Worm (Caenorhabditis elegans) whole organism, dauer: ENCODE measurements around the gene F48G7.12.

ENCODE experiments used
- unc-62 ChIP-seq: sonication (generic microtip); optimal IDR thresholded peaks from 2 replicates; lab custom pipeline; 2017; ENCODE audit warnings: missing biosample characterization, missing genetic modification reagents, missing genetic modification characterization

The F48G7.12 gene

DNA sequence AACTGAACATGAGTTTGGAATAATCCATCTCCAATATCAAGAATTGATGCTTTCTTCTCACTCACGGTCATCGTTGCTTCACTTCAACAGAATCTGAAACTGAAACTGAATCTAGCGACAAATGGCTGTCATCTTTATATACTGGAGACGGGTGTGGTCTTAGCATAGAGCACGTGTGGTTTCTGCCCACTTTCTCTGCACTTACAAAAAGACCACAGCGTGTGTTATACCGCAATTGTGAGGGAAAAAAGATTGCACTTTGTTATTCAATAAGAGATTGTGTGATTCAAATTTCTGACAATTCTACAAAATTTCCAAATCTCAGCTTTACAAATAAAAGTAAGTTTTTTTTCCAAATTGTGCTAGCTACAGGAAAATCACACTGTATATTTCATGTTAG, at the start of gene F48G7.12:
Gene F48G7.12 (minus strand): TSS at position 101 of the 400 bp plus-strand sequence.
- TF ChIP-seq unc-62 (GFP tag; lab: Kevin White, UChicago), result no peak

DNA sequence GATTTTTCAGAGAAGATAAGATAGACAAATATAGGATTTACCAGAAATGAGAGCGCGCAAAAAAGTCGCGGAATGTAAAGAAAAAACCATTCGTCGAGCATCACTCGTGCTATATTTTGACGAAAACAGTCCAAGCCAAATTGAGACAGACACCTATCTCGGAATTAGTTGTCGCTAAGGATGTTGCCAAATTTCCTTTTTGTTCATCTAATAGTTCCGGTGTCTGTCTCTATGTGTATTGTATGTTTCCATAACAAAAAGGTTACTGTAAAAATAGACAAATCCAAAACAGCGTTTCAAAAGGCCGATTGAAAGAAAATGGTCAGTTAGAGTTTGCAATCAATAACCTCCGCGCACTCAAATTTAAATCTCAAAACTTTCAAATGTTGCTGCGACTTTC, 48.6 kb upstream of the F48G7.12 start, which contains the start of gene srj-53:
Gene srj-53 (minus strand): TSS at position 101 of the 400 bp plus-strand sequence.
- TF ChIP-seq unc-62 (GFP tag; lab: Kevin White, UChicago), result no peak

DNA sequence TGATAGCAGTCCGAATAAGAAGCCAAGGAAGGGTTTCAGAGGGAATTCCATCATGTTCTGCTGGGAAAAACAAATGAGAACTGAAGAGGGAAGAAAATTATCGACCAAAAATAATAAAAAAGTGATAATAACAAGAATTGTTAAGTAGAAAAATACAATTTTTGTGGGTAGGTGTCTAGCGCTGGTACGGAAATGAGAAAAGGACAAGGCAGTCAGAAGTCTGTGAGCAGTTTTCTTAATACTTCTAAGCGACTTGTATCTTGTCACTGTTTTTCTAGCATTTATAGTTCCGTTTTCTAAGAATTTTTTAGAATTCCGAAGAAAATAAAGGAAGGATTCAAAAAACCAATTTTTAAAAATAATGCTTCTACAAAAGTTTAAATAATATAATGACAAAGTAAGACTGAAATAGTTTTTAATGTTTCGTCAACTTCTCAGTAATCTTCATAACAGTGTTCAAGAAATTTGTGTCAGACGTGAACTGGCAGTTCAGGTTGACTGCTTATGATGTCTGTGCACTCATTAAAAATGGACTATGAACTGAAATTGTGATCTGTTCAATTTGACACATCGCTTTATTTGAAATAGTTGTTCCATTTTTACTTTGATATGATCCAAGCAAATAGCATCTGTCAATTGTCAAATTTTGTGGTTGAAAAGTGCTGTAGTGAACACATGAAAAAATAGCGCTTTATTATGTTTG, 46.8 kb upstream of the F48G7.12 start, which contains the start of gene srx-4:
Gene srx-4 (minus strand): TSS at position 51 of the 703 bp plus-strand sequence.
- TF ChIP-seq unc-62 (GFP tag; lab: Kevin White, UChicago), result no peak

DNA sequence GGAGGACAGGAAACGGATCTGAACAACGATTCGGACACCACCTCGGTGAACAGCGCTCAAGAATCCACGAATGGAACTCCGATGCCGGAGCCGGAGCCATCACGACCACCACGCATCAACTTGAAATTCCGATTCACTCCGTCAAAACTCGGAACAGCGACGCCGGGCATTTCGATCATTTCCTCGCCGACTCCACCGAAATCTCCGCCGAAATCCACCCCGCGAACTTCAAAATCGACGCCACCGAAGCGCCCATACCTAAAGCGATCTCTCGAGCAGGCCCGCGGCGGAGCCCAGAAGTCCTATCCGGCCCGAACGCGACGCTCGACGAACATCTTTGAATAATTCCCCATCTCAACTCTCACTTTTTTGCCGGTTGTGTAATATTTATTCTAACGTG, 43.5 kb upstream of the F48G7.12 start:
- TF ChIP-seq unc-62 (GFP tag; lab: Kevin White, UChicago), result no peak

DNA sequence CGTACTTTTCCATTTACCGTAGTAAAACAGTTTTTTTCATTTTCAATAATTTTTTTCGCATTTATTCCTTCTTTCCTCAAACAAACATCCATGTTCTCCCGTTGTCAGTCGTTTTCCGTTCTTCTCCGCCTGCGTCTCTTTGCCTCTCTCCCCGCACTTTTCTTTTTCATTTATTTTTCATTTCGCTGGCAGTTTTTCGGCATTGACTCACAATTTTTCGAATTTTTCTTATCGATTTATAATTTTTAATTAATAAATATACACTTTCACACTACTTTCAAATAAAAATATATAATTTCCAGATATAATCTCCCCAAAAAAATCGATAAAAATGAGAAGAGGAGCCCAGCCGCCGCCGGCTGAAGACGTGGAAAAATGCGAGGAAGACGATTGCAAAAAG, 41.4 kb upstream of the F48G7.12 start, which contains the start of gene H25P19.1:
Gene H25P19.1 (plus strand): TSS at position 301 of the 400 bp plus-strand sequence.
- TF ChIP-seq unc-62 (GFP tag; lab: Kevin White, UChicago), result no peak

DNA sequence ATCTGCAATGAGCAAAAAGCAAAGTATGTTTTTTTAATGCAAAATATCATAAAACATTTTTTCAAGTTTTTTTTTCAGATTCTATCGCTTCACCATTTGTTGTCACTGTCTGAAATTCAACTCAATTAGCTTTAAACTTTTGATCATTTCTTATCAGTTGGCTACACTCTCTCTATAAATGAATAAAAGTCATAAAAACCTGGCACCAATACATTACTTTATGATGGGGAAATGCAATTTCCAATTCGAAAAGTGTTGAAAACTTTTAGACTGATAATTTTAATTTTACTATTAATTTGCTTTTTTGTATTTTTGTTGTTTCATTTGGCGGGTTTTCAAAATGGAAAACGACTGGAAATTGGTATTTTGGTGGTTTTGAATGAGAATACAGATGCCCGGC, 37.8 kb upstream of the F48G7.12 start, which contains the start of gene F31F4.1:
Gene F31F4.1 (plus strand): TSS at position 203 of the 400 bp plus-strand sequence.
- no peak for TF ChIP-seq unc-62 (GFP tag; lab: Kevin White, UChicago)

DNA sequence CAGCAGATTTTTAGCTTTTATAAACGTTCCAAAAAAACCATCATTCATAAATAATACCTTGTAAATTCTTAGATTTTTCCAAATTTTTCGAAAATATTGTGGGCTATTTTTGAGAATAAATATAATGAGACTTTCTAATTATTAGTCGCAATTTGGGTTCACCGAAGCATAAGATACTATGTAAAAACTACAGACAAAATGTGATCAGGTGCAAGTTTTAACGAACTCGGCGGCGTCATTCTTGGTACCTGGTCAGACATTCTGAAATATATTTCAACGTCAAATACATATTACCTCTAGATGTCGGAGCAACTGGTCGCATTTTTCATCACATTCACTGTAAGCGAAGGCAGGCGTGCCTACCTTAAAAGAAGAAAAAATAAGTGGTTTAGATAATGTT, 36.0 kb upstream of the F48G7.12 start, which contains the start of gene srx-23:
Gene srx-23 (plus strand): TSS at position 301 of the 400 bp plus-strand sequence.
- no peak for TF ChIP-seq unc-62 (GFP tag; lab: Kevin White, UChicago)

DNA sequence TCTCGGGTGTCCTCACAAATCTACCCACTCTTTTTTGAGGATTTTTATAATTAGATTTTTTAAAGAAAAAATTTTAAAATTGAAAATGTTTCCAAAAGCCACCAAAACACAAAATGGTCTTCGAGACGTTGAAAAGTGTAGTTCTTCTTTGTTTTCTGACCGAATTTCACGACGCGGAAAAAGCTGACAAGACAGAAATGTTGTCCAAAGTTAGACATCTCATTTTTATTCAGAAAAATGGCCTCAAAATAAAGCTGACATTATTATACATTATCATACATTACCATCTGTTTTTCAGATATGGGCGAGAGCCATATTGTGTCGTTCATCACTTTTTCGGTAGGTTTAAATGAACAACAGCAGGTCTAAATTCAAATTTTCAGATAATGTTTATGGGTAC, 33.6 kb upstream of the F48G7.12 start, which contains the start of gene srx-22:
Gene srx-22 (plus strand): TSS at position 301 of the 400 bp plus-strand sequence.
- TF ChIP-seq unc-62 (GFP tag; lab: Kevin White, UChicago), result no peak

DNA sequence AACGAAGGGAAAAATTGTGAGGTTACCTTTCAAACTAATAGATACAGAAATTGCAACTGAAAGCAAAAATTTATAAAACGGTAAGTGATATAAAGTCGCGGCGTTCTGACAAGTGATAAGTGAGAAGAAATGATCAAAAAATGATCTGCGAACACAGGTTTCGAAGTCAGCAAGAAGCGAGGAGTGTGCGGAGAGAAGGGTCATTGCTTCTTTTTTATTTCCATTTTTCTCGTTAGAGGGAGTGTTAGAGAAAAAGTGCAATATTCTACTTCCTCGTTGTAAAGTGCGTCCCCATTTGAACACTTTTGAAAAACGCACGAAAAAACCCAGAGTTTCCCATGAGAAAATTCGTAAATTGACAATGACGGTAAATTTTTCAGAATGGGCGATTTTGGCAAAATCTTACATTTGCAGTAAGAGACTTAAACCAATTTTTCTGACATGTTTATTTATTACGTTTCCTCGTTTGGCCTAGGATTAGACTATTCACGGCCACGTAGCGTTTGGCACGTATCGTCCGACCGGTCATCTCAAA, 30.6 kb upstream of the F48G7.12 start, which contains the start of the genes fbxa-72 and srx-21:
Gene fbxa-72 (minus strand): TSS at position 204 of the 535 bp plus-strand sequence.
Gene srx-21 (plus strand): TSS at position 485 of the 535 bp plus-strand sequence.
- TF ChIP-seq unc-62 (GFP tag; lab: Kevin White, UChicago), result no peak

DNA sequence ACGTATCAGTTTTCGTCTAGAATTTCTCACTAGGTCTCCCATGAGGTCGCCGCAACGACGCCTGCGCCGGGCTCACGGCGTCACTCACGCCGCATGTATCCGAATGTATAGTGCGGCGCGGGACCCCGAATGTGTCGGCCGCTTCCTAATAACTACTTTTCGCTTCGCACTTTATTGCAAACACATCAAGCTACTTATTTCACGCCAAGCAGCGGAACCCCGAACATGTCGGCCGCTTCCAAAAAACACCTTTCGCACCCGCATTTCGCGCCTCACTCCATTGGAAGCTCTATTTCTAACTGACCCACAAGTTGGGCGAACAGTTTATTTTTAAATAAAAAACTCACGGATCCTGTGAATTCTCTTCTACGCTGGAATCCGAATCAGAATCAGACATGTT, 30.1 kb upstream of the F48G7.12 start:
- TF ChIP-seq unc-62 (GFP tag; lab: Kevin White, UChicago), result no peak

DNA sequence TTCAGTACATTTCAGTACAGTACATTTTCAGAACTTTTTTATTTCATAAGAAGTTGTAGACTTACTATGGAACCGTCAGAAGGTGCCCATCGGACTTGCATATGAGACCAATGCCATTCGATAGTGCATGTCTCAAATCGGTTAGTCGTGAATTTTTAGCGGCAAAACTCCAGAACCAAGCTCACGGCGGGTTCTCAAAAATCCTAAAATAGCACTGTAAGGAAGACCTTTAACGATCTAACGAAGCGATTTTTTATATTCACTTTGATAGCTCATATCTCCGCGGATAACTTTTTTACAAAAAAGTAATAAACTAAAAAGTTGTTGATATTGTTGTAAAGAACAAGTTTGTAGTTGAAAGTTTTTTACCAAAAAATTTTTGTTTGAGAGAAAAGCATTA, 28.2 kb upstream of the F48G7.12 start, which contains the start of gene sru-25:
Gene sru-25 (minus strand): TSS at position 101 of the 400 bp plus-strand sequence.
- TF ChIP-seq unc-62 (GFP tag; lab: Kevin White, UChicago), result no peak

DNA sequence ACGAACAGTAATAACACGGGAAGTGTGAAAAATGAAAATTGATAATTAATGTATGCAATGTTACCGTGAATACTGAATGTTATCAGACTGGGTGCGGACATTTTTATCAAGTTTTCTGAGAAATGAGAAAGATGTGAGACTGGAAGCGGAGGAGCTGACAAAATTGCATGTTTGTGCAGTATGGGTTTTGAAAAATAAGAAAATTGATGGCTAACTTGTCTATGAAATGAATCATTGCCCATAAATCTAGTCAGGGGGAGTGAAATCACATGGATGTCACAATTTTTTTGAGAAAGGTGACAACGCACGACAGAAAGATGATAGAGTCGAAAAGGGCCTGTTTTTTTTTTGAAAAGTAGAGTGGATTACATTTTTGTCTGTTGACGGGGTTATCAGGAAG, 25.3 kb upstream of the F48G7.12 start, which contains the start of gene sru-24:
Gene sru-24 (minus strand): TSS at position 101 of the 400 bp plus-strand sequence.
- TF ChIP-seq unc-62 (GFP tag; lab: Kevin White, UChicago), result no peak

DNA sequence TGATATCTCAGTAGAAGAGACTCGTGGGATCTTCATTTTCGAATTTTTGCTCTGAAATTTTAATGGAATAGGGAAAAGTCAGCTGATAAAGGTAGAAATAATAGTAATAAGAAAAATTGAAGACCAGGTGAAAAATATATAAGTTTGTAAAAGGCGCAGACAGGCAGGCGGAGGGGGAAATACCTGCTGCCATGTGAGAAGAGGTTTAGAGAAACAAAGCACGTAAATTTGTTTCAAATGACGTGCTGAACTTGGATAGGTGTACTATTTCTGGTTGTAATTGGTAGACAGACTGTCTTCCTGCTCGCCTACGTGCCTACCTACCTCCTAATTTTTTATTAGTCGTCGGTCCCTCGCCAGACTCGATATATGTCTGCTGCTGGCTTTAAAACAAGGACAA, 21.4 kb upstream of the F48G7.12 start, which contains the start of gene nhr-180:
Gene nhr-180 (minus strand): TSS at position 52 of the 400 bp plus-strand sequence.
- TF ChIP-seq unc-62 (GFP tag; lab: Kevin White, UChicago), result no peak

DNA sequence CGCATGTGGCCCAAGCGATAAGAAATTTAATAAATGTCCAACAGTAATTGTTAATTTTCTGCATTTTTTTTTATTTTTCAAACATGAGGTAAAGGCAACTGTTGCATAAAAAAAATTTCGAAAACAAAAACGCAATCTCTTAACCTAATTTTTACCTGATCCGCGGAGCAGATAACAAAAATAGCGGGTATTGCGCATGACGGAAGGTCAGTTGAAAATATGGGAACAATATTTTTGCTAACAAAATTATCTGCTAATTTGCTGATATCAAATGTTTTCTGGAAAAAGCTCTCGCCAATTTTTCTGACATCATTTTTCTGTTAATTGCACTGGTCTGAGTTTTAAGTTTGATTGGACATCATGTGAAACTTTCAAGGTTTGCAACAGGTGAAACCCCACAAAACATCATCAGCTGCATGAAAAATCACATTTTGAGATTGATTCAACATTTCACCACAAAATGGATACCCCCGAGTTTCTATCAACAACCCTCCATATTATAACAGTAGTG, 18.4 kb upstream of the F48G7.12 start, which contains the start of the genes F31F4.11 and srh-266:
Gene F31F4.11 (minus strand): TSS at position 101 of the 511 bp plus-strand sequence.
Gene srh-266 (plus strand): TSS at position 461 of the 511 bp plus-strand sequence.
- no peak for TF ChIP-seq unc-62 (GFP tag; lab: Kevin White, UChicago)

DNA sequence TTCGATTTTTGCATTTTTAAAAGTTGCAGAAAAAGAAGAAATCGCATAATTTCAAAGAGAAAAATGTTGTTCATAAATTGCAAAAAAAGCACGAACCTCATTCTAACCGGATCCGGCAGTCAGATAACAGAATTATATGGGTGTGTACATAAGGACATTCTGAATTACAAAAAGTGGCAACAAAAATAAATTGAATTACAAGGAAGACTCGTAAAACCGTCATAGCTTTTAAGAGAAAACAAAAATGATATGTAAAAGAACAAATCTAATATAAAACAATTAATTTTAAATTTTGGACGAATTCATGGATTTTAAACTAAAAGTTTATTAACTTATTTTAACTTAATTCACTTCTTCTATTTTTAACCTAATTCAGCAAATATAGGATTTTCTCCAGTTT, 14.2 kb upstream of the F48G7.12 start, which contains the start of gene F31F4.17:
Gene F31F4.17 (minus strand): TSS at position 101 of the 400 bp plus-strand sequence.
- no peak for TF ChIP-seq unc-62 (GFP tag; lab: Kevin White, UChicago)
